Fruit fly (Drosophila melanogaster) whole organism, embryonic: ENCODE measurements around the gene CG42554.
A peak's percentile ranks its signal among the peaks of the same experiment; 100 is the strongest.

Experiments used
- ATbp ChIP-seq: fragments of 200-800 bp; sonication (Bioruptor generic); optimal IDR thresholded peaks from 2 replicates; lab custom pipeline; 2017; ENCODE audit warnings: missing biosample characterization, mild to moderate bottlenecking, missing genetic modification characterization, missing genetic modification reagents
- Atf6 ChIP-seq: fragments of 200-800 bp; sonication (Bioruptor generic); IDR thresholded peaks from 2 replicates; pipeline ENCODE4 v1.3.6; 2022; ENCODE audit warnings: missing biosample characterization, missing genetic modification characterization
- Blimp-1 ChIP-seq: fragments of 200-800 bp; sonication (Bioruptor generic); optimal IDR thresholded peaks from 3 replicates; lab custom pipeline; 2018; ENCODE audit warnings: missing biosample characterization, missing genetic modification characterization, mild to moderate bottlenecking, moderate library complexity, missing genetic modification reagents
- CG11093 ChIP-seq: fragments of 200-800 bp; sonication (Bioruptor generic); IDR thresholded peaks from 3 replicates; pipeline ENCODE4 v1.3.6; 2022; ENCODE audit warnings: missing biosample characterization, missing genetic modification characterization
- CG11695 ChIP-seq: fragments of 200-800 bp; sonication (Bioruptor generic); IDR thresholded peaks from 3 replicates; pipeline ENCODE4 v1.3.6; 2022; ENCODE audit warnings: missing biosample characterization, missing genetic modification characterization
- CG12236 ChIP-seq: fragments of 200-800 bp; sonication (Bioruptor generic); optimal IDR thresholded peaks from 2 replicates; lab custom pipeline; 2016; ENCODE audit warnings: missing biosample characterization, missing genetic modification characterization
- CG13287 ChIP-seq: fragments of 200-800 bp; sonication (Bioruptor generic); IDR thresholded peaks from 2 replicates; pipeline ENCODE4 v1.3.6; 2022; ENCODE audit warnings: missing biosample characterization, missing genetic modification characterization; ENCODE audit not compliant: partially characterized antibody
- CG17359 ChIP-seq: fragments of 200-800 bp; sonication (Bioruptor generic); optimal IDR thresholded peaks from 3 replicates; lab custom pipeline; 2018; ENCODE audit warnings: missing biosample characterization, mild to moderate bottlenecking, missing genetic modification characterization, moderate library complexity
- CG17612 ChIP-seq: fragments of 200-800 bp; sonication (Bioruptor generic); IDR thresholded peaks from 2 replicates; pipeline ENCODE4 v1.3.6; 2022; ENCODE audit warnings: missing biosample characterization, missing genetic modification characterization
- CG17829 ChIP-seq: fragments of 200-800 bp; optimal IDR thresholded peaks from 2 replicates; lab custom pipeline; 2019; ENCODE audit warnings: missing biosample characterization, mild to moderate bottlenecking, missing genetic modification characterization, moderate library complexity
- CG18599 ChIP-seq: fragments of 200-800 bp; sonication (Bioruptor generic); optimal IDR thresholded peaks from 3 replicates; lab custom pipeline; 2017; ENCODE audit warnings: missing biosample characterization, missing genetic modification characterization, mild to moderate bottlenecking, moderate library complexity, missing genetic modification reagents
- CG2712 ChIP-seq: fragments of 200-800 bp; optimal IDR thresholded peaks from 3 replicates; lab custom pipeline; 2019; ENCODE audit warnings: missing biosample characterization, mild to moderate bottlenecking, missing genetic modification characterization, moderate library complexity
- CG31388 ChIP-seq: fragments of 200-800 bp; sonication (Bioruptor generic); optimal IDR thresholded peaks from 2 replicates; lab custom pipeline; 2016; ENCODE audit warnings: missing biosample characterization, missing genetic modification characterization
- CG32767 ChIP-seq: fragments of 200-800 bp; sonication (Bioruptor generic); IDR thresholded peaks from 2 replicates; pipeline ENCODE4 v1.3.6; 2022; ENCODE audit warnings: missing biosample characterization, missing genetic modification characterization
- CG3281 ChIP-seq: fragments of 200-800 bp; sonication (Bioruptor generic); optimal IDR thresholded peaks from 3 replicates; lab custom pipeline; 2017; ENCODE audit warnings: missing biosample characterization, mild to moderate bottlenecking, missing genetic modification characterization
- CG4360 ChIP-seq: fragments of 200-800 bp; sonication (Bioruptor generic); IDR thresholded peaks from 2 replicates; pipeline ENCODE4 v1.3.6; 2022; ENCODE audit warnings: missing biosample characterization, missing genetic modification characterization
- CG6813 ChIP-seq: fragments of 200-800 bp; sonication (Bioruptor generic); optimal IDR thresholded peaks from 2 replicates; lab custom pipeline; 2017; ENCODE audit warnings: missing biosample characterization, missing genetic modification characterization, mild to moderate bottlenecking, moderate library complexity, missing genetic modification reagents
- D19B ChIP-seq: fragments of 200-800 bp; sonication (Bioruptor generic); optimal IDR thresholded peaks from 2 replicates; lab custom pipeline; 2017; ENCODE audit warnings: missing biosample characterization, mild to moderate bottlenecking, missing genetic modification characterization
- Dbx ChIP-seq: fragments of 200-800 bp; sonication (Bioruptor generic); IDR thresholded peaks from 3 replicates; pipeline ENCODE4 v1.3.6; 2022; ENCODE audit warnings: missing biosample characterization, missing genetic modification characterization
- Dll ChIP-seq: fragments of 200-800 bp; sonication (Bioruptor generic); IDR thresholded peaks from 4 replicates; pipeline ENCODE4 v1.3.6; 2022; ENCODE audit warnings: missing biosample characterization, missing genetic modification characterization; ENCODE audit not compliant: partially characterized antibody
- Elba2 ChIP-seq: fragments of 200-800 bp; sonication (Bioruptor generic); optimal IDR thresholded peaks from 3 replicates; lab custom pipeline; 2016; ENCODE audit warnings: missing biosample characterization, missing genetic modification characterization
- Max ChIP-seq: fragments of 200-800 bp; sonication (Bioruptor generic); optimal IDR thresholded peaks from 2 replicates; lab custom pipeline; 2016; ENCODE audit warnings: missing biosample characterization, mild to moderate bottlenecking, missing genetic modification characterization
- PHDP ChIP-seq: fragments of 200-800 bp; sonication (Bioruptor generic); optimal IDR thresholded peaks from 3 replicates; lab custom pipeline; 2018; ENCODE audit warnings: missing biosample characterization, mild to moderate bottlenecking, missing genetic modification characterization, moderate library complexity
- Poxn ChIP-seq: fragments of 200-800 bp; sonication (Bioruptor generic); IDR thresholded peaks from 2 replicates; pipeline ENCODE4 v1.3.6; 2022; ENCODE audit warnings: missing biosample characterization, missing genetic modification characterization
- Rfx ChIP-seq: fragments of 200-800 bp; sonication (Bioruptor generic); IDR thresholded peaks from 2 replicates; pipeline ENCODE4 v1.3.6; 2022; ENCODE audit warnings: missing biosample characterization, missing genetic modification characterization
- bcd ChIP-seq: fragments of 200-800 bp; sonication (Bioruptor generic); optimal IDR thresholded peaks from 2 replicates; lab custom pipeline; 2017; ENCODE audit warnings: missing biosample characterization, mild to moderate bottlenecking, missing genetic modification characterization
- bsh ChIP-seq, 2 experiments: fragments of 200-800 bp; sonication (Bioruptor generic); optimal IDR thresholded peaks; 2 replicates each; lab custom pipeline; 2017 to 2018; ENCODE audit warnings: mild to moderate bottlenecking in 2 of 2, missing biosample characterization in 2 of 2, missing genetic modification characterization in 2 of 2, moderate library complexity in 1 of 2
- caup ChIP-seq: fragments of 200-800 bp; sonication (Bioruptor generic); optimal IDR thresholded peaks from 3 replicates; lab custom pipeline; 2017; ENCODE audit warnings: missing biosample characterization, mild to moderate bottlenecking, missing genetic modification characterization, moderate library complexity; ENCODE audit not compliant: severe bottlenecking
- cg ChIP-seq: fragments of 200-800 bp; sonication (Bioruptor generic); optimal IDR thresholded peaks from 3 replicates; lab custom pipeline; 2019; ENCODE audit warnings: missing biosample characterization, mild to moderate bottlenecking, missing genetic modification characterization, moderate library complexity
- crp ChIP-seq, 2 experiments: fragments of 200-800 bp; sonication (Bioruptor generic); optimal IDR thresholded peaks; 2 replicates in 1 of 2; 3 replicates in 1 of 2; lab custom pipeline; 2017; ENCODE audit warnings: missing biosample characterization in 2 of 2, missing genetic modification characterization in 2 of 2, mild to moderate bottlenecking in 1 of 2, moderate library complexity in 1 of 2
- emc ChIP-seq: fragments of 200-800 bp; sonication (Bioruptor generic); optimal IDR thresholded peaks from 2 replicates; lab custom pipeline; 2016; ENCODE audit warnings: missing biosample characterization, missing genetic modification characterization
- fd64A ChIP-seq: fragments of 200-800 bp; sonication (Bioruptor generic); optimal IDR thresholded peaks from 3 replicates; lab custom pipeline; 2018; ENCODE audit warnings: missing biosample characterization, mild to moderate bottlenecking, missing genetic modification characterization
- grau ChIP-seq: fragments of 200-800 bp; optimal IDR thresholded peaks from 3 replicates; lab custom pipeline; 2019; ENCODE audit warnings: missing biosample characterization, mild to moderate bottlenecking, missing genetic modification characterization, moderate library complexity
- gro ChIP-seq: fragments of 200-800 bp; sonication (Bioruptor generic); optimal IDR thresholded peaks from 2 replicates; lab custom pipeline; 2016; ENCODE audit warnings: missing biosample characterization, missing genetic modification characterization
- gsb-n ChIP-seq: fragments of 200-800 bp; sonication (Bioruptor generic); optimal IDR thresholded peaks from 3 replicates; lab custom pipeline; 2018; ENCODE audit warnings: missing biosample characterization, mild to moderate bottlenecking, missing genetic modification characterization
- luna ChIP-seq: fragments of 200-800 bp; sonication (Bioruptor generic); optimal IDR thresholded peaks from 2 replicates; lab custom pipeline; 2016; ENCODE audit warnings: missing biosample characterization, missing genetic modification characterization
- nerfin-1 ChIP-seq: fragments of 200-800 bp; sonication (Bioruptor generic); optimal IDR thresholded peaks from 3 replicates; lab custom pipeline; 2019; ENCODE audit warnings: missing biosample characterization, mild to moderate bottlenecking, missing genetic modification characterization, moderate library complexity
- odd ChIP-seq: fragments of 200-800 bp; sonication (Bioruptor generic); optimal IDR thresholded peaks from 2 replicates; lab custom pipeline; 2017; ENCODE audit warnings: missing biosample characterization, mild to moderate bottlenecking, missing genetic modification characterization
- onecut ChIP-seq: fragments of 200-800 bp; sonication (Bioruptor generic); IDR thresholded peaks from 2 replicates; pipeline ENCODE4 v1.3.6; 2022; ENCODE audit warnings: missing biosample characterization, missing genetic modification characterization
- org-1 ChIP-seq: fragments of 200-800 bp; sonication (Bioruptor generic); optimal IDR thresholded peaks from 2 replicates; lab custom pipeline; 2017; ENCODE audit warnings: missing biosample characterization, missing genetic modification characterization
- pros ChIP-seq: fragments of 200-800 bp; sonication (Bioruptor generic); optimal IDR thresholded peaks from 3 replicates; lab custom pipeline; 2019; ENCODE audit warnings: missing biosample characterization, mild to moderate bottlenecking, missing genetic modification characterization, moderate library complexity
- sd ChIP-seq: fragments of 200-800 bp; sonication (Bioruptor generic); optimal IDR thresholded peaks from 3 replicates; lab custom pipeline; 2018; ENCODE audit warnings: missing biosample characterization, mild to moderate bottlenecking, missing genetic modification characterization, moderate library complexity
- sisA ChIP-seq: fragments of 200-800 bp; sonication (Bioruptor generic); IDR thresholded peaks from 2 replicates; pipeline ENCODE4 v1.3.6; 2022; ENCODE audit warnings: missing biosample characterization, missing genetic modification characterization
- vvl ChIP-seq: fragments of 200-800 bp; sonication (Bioruptor generic); IDR thresholded peaks from 2 replicates; pipeline ENCODE4 v1.3.6; 2022; ENCODE audit warnings: missing biosample characterization, missing genetic modification characterization
- wek ChIP-seq: fragments of 200-800 bp; sonication (Bioruptor generic); optimal IDR thresholded peaks from 3 replicates; lab custom pipeline; 2018; ENCODE audit warnings: missing biosample characterization, mild to moderate bottlenecking, missing genetic modification characterization, moderate library complexity
- zen2 ChIP-seq: fragments of 200-800 bp; sonication (Bioruptor generic); IDR thresholded peaks from 3 replicates; pipeline ENCODE4 v1.3.6; 2022; ENCODE audit warnings: missing biosample characterization, missing genetic modification characterization; ENCODE audit not compliant: partially characterized antibody

The CG42554 gene

dm6 chr3L:881496-882235, 46.2 kb downstream of the CG42554 start, which contains the start of gene CG13907 (continued):
- TF ChIP-seq CG4360 (GFP tag; lab: Robert Waterston, UW) (0 out of 2 replicates have a peak, but pooled peaks have one; percentile 14), vvl (GFP tag; lab: Robert Waterston, UW) (0 out of 2 replicates have a peak, but pooled peaks have one; percentile 12), gsb-n (tag; lab: Kevin White, UChicago) (no peak), PHDP (tag; lab: Kevin White, UChicago) (peak; percentile 26), CG11093 (GFP tag; lab: Robert Waterston, UW) (no peak), cg (peak; percentile 22), crp (GFP tag; optimal IDR thresholded peaks at IDR 0.05; lab: Kevin White, UChicago) (peak in 1 of 2 experiments; percentile 67), nerfin-1 (tag; lab: Kevin White, UChicago) (peak; percentile 59), onecut (GFP tag; lab: Robert Waterston, UW) (peak; percentile 63), CG32767 (GFP tag; lab: Robert Waterston, UW) (0 out of 2 replicates have a peak, but pooled peaks have one; percentile 16), ATbp (GFP tag; lab: Kevin White, UChicago) (peak; percentile 47), wek (GFP tag; lab: Kevin White, UChicago) (peak; percentile 49), CG13287 (peak; percentile 43; the same call in 1 of the 2 replicates), fd64A (GFP tag; lab: Kevin White, UChicago) (peak; percentile 37), bsh (GFP tag; optimal IDR thresholded peaks at IDR 0.05; lab: Kevin White, UChicago) (peak in 1 of 2 experiments; percentile 15), zen2 (peak; percentile 47; the same call in 2 of the 3 replicates), Elba2 (no peak), pros (peak; percentile 99), Rfx (GFP tag; lab: Robert Waterston, UW) (no peak), Dll (GFP tag; lab: Robert Waterston, UW) (peak; percentile 44; the same call in 1 of the 4 replicates), Atf6 (GFP tag; lab: Robert Waterston, UW) (0 out of 2 replicates have a peak, but pooled peaks have one; percentile 8), CG12236 (GFP tag; lab: Kevin White, UChicago) (no peak), sd (tag; lab: Kevin White, UChicago) (peak; percentile 10)

dm6 chr3L:882236-882891, 46.9 kb downstream of the CG42554 start:
- TF ChIP-seq CG11695 (GFP tag; lab: Robert Waterston, UW): no peak
- peak; percentile 54 for TF ChIP-seq Blimp-1 (GFP tag; lab: Kevin White, UChicago)
- no peak for TF ChIP-seq CG31388
- peak; percentile 42 for TF ChIP-seq grau (tag; lab: Kevin White, UChicago)
- TF ChIP-seq org-1 (GFP tag; lab: Kevin White, UChicago): no peak
- TF ChIP-seq Rfx (GFP tag; lab: Robert Waterston, UW): peak; percentile 33
- TF ChIP-seq luna (GFP tag; lab: Kevin White, UChicago): no peak
- no peak for TF ChIP-seq gro
- TF ChIP-seq sisA: peak; percentile 20; the same call in 1 of the 2 replicates
- peak; percentile 71 for TF ChIP-seq CG18599 (GFP tag; lab: Kevin White, UChicago)
- peak; percentile 39 for TF ChIP-seq CG17359 (tag; lab: Kevin White, UChicago)
- no peak for TF ChIP-seq CG17612 (GFP tag; lab: Robert Waterston, UW)
- peak; percentile 47 for TF ChIP-seq CG3281 (GFP tag; lab: Kevin White, UChicago)
- no peak for TF ChIP-seq odd
- TF ChIP-seq bcd: peak; percentile 20
- TF ChIP-seq CG17829: peak; percentile 11
- peak; percentile 57 for TF ChIP-seq CG2712 (tag; lab: Kevin White, UChicago)
- TF ChIP-seq D19B (GFP tag; lab: Kevin White, UChicago): peak; percentile 6
- TF ChIP-seq caup (GFP tag; lab: Kevin White, UChicago): no peak
- TF ChIP-seq CG6813 (GFP tag; lab: Kevin White, UChicago): peak; percentile 40
- TF ChIP-seq Dbx (GFP tag; lab: Robert Waterston, UW): no peak
- TF ChIP-seq emc: no peak
- TF ChIP-seq Poxn (GFP tag; lab: Robert Waterston, UW): no peak
- no peak for TF ChIP-seq Max (GFP tag; lab: Kevin White, UChicago)
